Fruit fly (Drosophila melanogaster) whole organism, adult: Measurements from ENCODE around the gene CG4820.

Experiments used
- CG11617 ChIP-seq: fragments of 200-800 bp; sonication (Bioruptor generic); optimal IDR thresholded peaks from 2 replicates; lab custom pipeline; 2017; ENCODE audit warnings: mild to moderate bottlenecking, missing biosample characterization, missing genetic modification reagents, missing genetic modification characterization
- CG12768 ChIP-seq: fragments of 200-800 bp; sonication (Bioruptor generic); optimal IDR thresholded peaks from 2 replicates; lab custom pipeline; 2017; ENCODE audit warnings: missing biosample characterization, missing genetic modification characterization, mild to moderate bottlenecking, moderate library complexity, missing genetic modification reagents
- CG14711 ChIP-seq: fragments of 200-800 bp; sonication (Bioruptor generic); optimal IDR thresholded peaks from 2 replicates; lab custom pipeline; 2018; ENCODE audit warnings: missing biosample characterization, mild to moderate bottlenecking, missing genetic modification characterization, moderate library complexity
- CG1620 ChIP-seq: fragments of 200-800 bp; sonication (Bioruptor generic); optimal IDR thresholded peaks from 2 replicates; lab custom pipeline; 2016; ENCODE audit warnings: missing biosample characterization, missing genetic modification characterization
- CG33017 ChIP-seq: fragments of 200-800 bp; sonication (Bioruptor generic); optimal IDR thresholded peaks from 2 replicates; lab custom pipeline; 2018; ENCODE audit warnings: missing biosample characterization, mild to moderate bottlenecking, missing genetic modification characterization, moderate library complexity
- CG5204 ChIP-seq: fragments of 200-800 bp; sonication (Bioruptor generic); optimal IDR thresholded peaks from 2 replicates; lab custom pipeline; 2016; ENCODE audit warnings: missing biosample characterization, missing genetic modification characterization
- CG7045 ChIP-seq: fragments of 200-800 bp; sonication (Bioruptor generic); optimal IDR thresholded peaks from 2 replicates; lab custom pipeline; 2017; ENCODE audit warnings: missing biosample characterization, mild to moderate bottlenecking, missing genetic modification characterization
- CG7101 ChIP-seq: fragments of 200-800 bp; sonication (Bioruptor generic); optimal IDR thresholded peaks from 2 replicates; lab custom pipeline; 2018; ENCODE audit warnings: missing biosample characterization, mild to moderate bottlenecking, missing genetic modification characterization, moderate library complexity
- Clk ChIP-seq: fragments of 200-800 bp; sonication (Bioruptor generic); optimal IDR thresholded peaks from 2 replicates; lab custom pipeline; 2017; ENCODE audit warnings: missing biosample characterization, missing genetic modification characterization
- Crg-1 ChIP-seq: fragments of 200-800 bp; sonication (Bioruptor generic); optimal IDR thresholded peaks from 2 replicates; lab custom pipeline; 2016; ENCODE audit warnings: missing biosample characterization, missing genetic modification characterization
- Hr96 ChIP-seq: fragments of 200-800 bp; sonication (Bioruptor generic); optimal IDR thresholded peaks from 2 replicates; lab custom pipeline; 2016; ENCODE audit warnings: missing biosample characterization, missing genetic modification characterization
- Mnt ChIP-seq: fragments of 200-800 bp; sonication (Bioruptor generic); optimal IDR thresholded peaks from 2 replicates; lab custom pipeline; 2016; ENCODE audit warnings: missing biosample characterization, mild to moderate bottlenecking, missing genetic modification characterization
- bab1 ChIP-seq: fragments of 200-800 bp; sonication (Bioruptor generic); optimal IDR thresholded peaks from 3 replicates; lab custom pipeline; 2019; ENCODE audit warnings: missing biosample characterization, mild to moderate bottlenecking, missing genetic modification characterization, moderate library complexity
- cic ChIP-seq: fragments of 200-800 bp; sonication (Bioruptor generic); optimal IDR thresholded peaks from 2 replicates; lab custom pipeline; 2017; ENCODE audit warnings: missing biosample characterization, mild to moderate bottlenecking, missing genetic modification characterization, moderate library complexity
- cnc ChIP-seq, 2 experiments: fragments of >200 bp; optimal IDR thresholded peaks; 2 replicates each; lab custom pipeline; 2017
- kay ChIP-seq: fragments of 200-800 bp; sonication (Bioruptor generic); peaks from one replicate; lab custom pipeline; 2016; ENCODE audit warnings: missing biosample characterization, missing genetic modification characterization, borderline replicate concordance
- ovo ChIP-seq: fragments of 200-800 bp; sonication (Bioruptor generic); optimal IDR thresholded peaks from 2 replicates; lab custom pipeline; 2016; ENCODE audit warnings: missing biosample characterization, missing genetic modification characterization
- pad ChIP-seq: fragments of 200-800 bp; sonication (Bioruptor generic); optimal IDR thresholded peaks from 3 replicates; lab custom pipeline; 2017; ENCODE audit warnings: missing biosample characterization, missing genetic modification characterization, mild to moderate bottlenecking, moderate library complexity, missing genetic modification reagents
- tj ChIP-seq: fragments of 200-800 bp; sonication (Bioruptor generic); optimal IDR thresholded peaks from 3 replicates; lab custom pipeline; 2017; ENCODE audit warnings: missing biosample characterization, mild to moderate bottlenecking, missing genetic modification characterization, moderate library complexity
- toe ChIP-seq: fragments of 200-800 bp; sonication (Bioruptor generic); optimal IDR thresholded peaks from 2 replicates; lab custom pipeline; 2016; ENCODE audit warnings: missing biosample characterization, missing genetic modification characterization

CG4820 gene

dm6 chr3R:11209801-11210402 is 6.4 kb upstream of the CG4820 start, which contains the start of the genes SdhC and Tctp:
SdhC (minus strand) TSS chr3R:11209849.
Tctp (plus strand) TSS chr3R:11210247.
- TF ChIP-seq ovo (peak; percentile 74), cnc (optimal IDR thresholded peaks at IDR 0.05; lab: Kevin White, UChicago) (no peak), cic (GFP tag; lab: Kevin White, UChicago) (peak; percentile 69), bab1 (GFP tag; lab: Kevin White, UChicago) (peak; percentile 48), CG14711 (tag; lab: Kevin White, UChicago) (peak; percentile 36), CG7045 (GFP tag; lab: Kevin White, UChicago) (peak; percentile 48), CG5204 (no peak), CG7101 (peak; percentile 68), Hr96 (GFP tag; lab: Kevin White, UChicago) (peak; percentile 77), Mnt (GFP tag; lab: Kevin White, UChicago) (peak; percentile 92), Crg-1 (peak; percentile 33), CG33017 (tag; lab: Kevin White, UChicago) (peak; percentile 37), tj (GFP tag; lab: Kevin White, UChicago) (peak; percentile 32), CG12768 (peak; percentile 44), Clk (GFP tag; lab: Kevin White, UChicago) (no peak), toe (GFP tag; lab: Kevin White, UChicago) (peak; percentile 77), CG11617 (GFP tag; lab: Kevin White, UChicago) (peak; percentile 90), CG1620 (GFP tag; lab: Kevin White, UChicago) (peak; percentile 51), kay (GFP tag; lab: Kevin White, UChicago) (no peak), pad (GFP tag; lab: Kevin White, UChicago) (peak; percentile 42)

dm6 chr3R:11211291-11212061 is 4.9 kb upstream of the CG4820 start:
- TF ChIP-seq Crg-1: peak; percentile 40
- TF ChIP-seq CG7045 (GFP tag; lab: Kevin White, UChicago): peak; percentile 44
- TF ChIP-seq cnc (optimal IDR thresholded peaks at IDR 0.05; lab: Kevin White, UChicago): no peak
- peak; percentile 55 for TF ChIP-seq bab1 (GFP tag; lab: Kevin White, UChicago)
- TF ChIP-seq CG1620 (GFP tag; lab: Kevin White, UChicago): peak; percentile 61
- TF ChIP-seq Mnt (GFP tag; lab: Kevin White, UChicago): peak; percentile 95
- no peak for TF ChIP-seq kay (GFP tag; lab: Kevin White, UChicago)
- peak; percentile 68 for TF ChIP-seq CG12768
- TF ChIP-seq cic (GFP tag; lab: Kevin White, UChicago): peak; percentile 61
- TF ChIP-seq ovo: peak; percentile 87
- peak; percentile 68 for TF ChIP-seq CG7101
- TF ChIP-seq Hr96 (GFP tag; lab: Kevin White, UChicago): peak; percentile 67
- TF ChIP-seq pad (GFP tag; lab: Kevin White, UChicago): peak; percentile 58
- TF ChIP-seq CG11617 (GFP tag; lab: Kevin White, UChicago): peak; percentile 69
- TF ChIP-seq CG5204: no peak
- peak; percentile 72 for TF ChIP-seq toe (GFP tag; lab: Kevin White, UChicago)
- peak; percentile 49 for TF ChIP-seq CG33017 (tag; lab: Kevin White, UChicago)
- peak; percentile 62 for TF ChIP-seq CG14711 (tag; lab: Kevin White, UChicago)
- TF ChIP-seq tj (GFP tag; lab: Kevin White, UChicago): peak; percentile 75
- no peak for TF ChIP-seq Clk (GFP tag; lab: Kevin White, UChicago)

- TF ChIP-seq CG7045 (GFP tag; lab: Kevin White, UChicago): peak; percentile 72
- TF ChIP-seq CG11617 (GFP tag; lab: Kevin White, UChicago): peak; percentile 82
- peak; percentile 34 for TF ChIP-seq Crg-1
- peak; percentile 68 for TF ChIP-seq cic (GFP tag; lab: Kevin White, UChicago)
- TF ChIP-seq Clk (GFP tag; lab: Kevin White, UChicago): peak; percentile 47
- peak; percentile 75 for TF ChIP-seq CG14711 (tag; lab: Kevin White, UChicago)
- peak; percentile 70 for TF ChIP-seq toe (GFP tag; lab: Kevin White, UChicago)
- peak; percentile 74 for TF ChIP-seq Hr96 (GFP tag; lab: Kevin White, UChicago)
- TF ChIP-seq Mnt (GFP tag; lab: Kevin White, UChicago): peak; percentile 83
- peak; percentile 68 for TF ChIP-seq CG1620 (GFP tag; lab: Kevin White, UChicago)
- TF ChIP-seq CG7101: peak; percentile 86
- peak; percentile 70 for TF ChIP-seq pad (GFP tag; lab: Kevin White, UChicago)
- TF ChIP-seq CG12768: peak; percentile 78
- TF ChIP-seq cnc (optimal IDR thresholded peaks at IDR 0.05; lab: Kevin White, UChicago): no peak
- TF ChIP-seq tj (GFP tag; lab: Kevin White, UChicago): peak; percentile 54
- peak; percentile 80 for TF ChIP-seq CG5204
- TF ChIP-seq bab1 (GFP tag; lab: Kevin White, UChicago): peak; percentile 75
- no peak for TF ChIP-seq kay (GFP tag; lab: Kevin White, UChicago)
- TF ChIP-seq ovo: peak; percentile 27
- TF ChIP-seq CG33017 (tag; lab: Kevin White, UChicago): peak; percentile 86
Observed at dm6 chr3R:11214449-11214950, 1.8 kb upstream of the CG4820 start, which contains the start of gene ZnT86D. ZnT86D (minus strand) TSS chr3R:11214539.

- TF ChIP-seq Mnt (GFP tag; lab: Kevin White, UChicago) (peak; percentile 13), CG33017 (tag; lab: Kevin White, UChicago) (no peak), toe (GFP tag; lab: Kevin White, UChicago) (no peak), cic (GFP tag; lab: Kevin White, UChicago) (no peak), CG7045 (GFP tag; lab: Kevin White, UChicago) (no peak), CG11617 (GFP tag; lab: Kevin White, UChicago) (peak; percentile 6)
Observed at dm6 chr3R:11219883-11220282, 3.5 kb downstream of the CG4820 start, which contains the start of gene CG6689. CG6689 (minus strand) TSS chr3R:11220064.
